Worm (Caenorhabditis elegans): ENCODE results near the gene F23F1.4.

F23F1.4 gene

ce11 chrII:44740-45139 is 16.5 kb upstream of the F23F1.4 start, which contains the start of gene rpoa-49:
Gene rpoa-49 (plus strand): TSS chrII:45040.
- TF ChIP-seq nhr-237 (tag; optimal IDR thresholded peaks at IDR 0.05) (no peak), lin-32 (GFP tag; optimal IDR thresholded peaks at IDR 0.05) (no peak), mab-5 (tag; optimal IDR thresholded peaks at IDR 0.05) (no peak), sem-2 (GFP tag; optimal IDR thresholded peaks at IDR 0.05) (no peak), mls-2 (tag; optimal IDR thresholded peaks at IDR 0.05) (no peak), flh-1 (GFP tag; optimal IDR thresholded peaks at IDR 0.05) (no peak), ceh-83 (GFP tag; optimal IDR thresholded peaks at IDR 0.05) (no peak), M03D4.4 (tag; optimal IDR thresholded peaks at IDR 0.05) (no peak), nhr-2 (tag; optimal IDR thresholded peaks at IDR 0.05) (no peak), nhr-12 (tag; optimal IDR thresholded peaks at IDR 0.05) (no peak), mep-1 (tag; optimal IDR thresholded peaks at IDR 0.05) (no peak), lsy-2 (tag; optimal IDR thresholded peaks at IDR 0.05) (no peak), ceh-39 (tag; optimal IDR thresholded peaks at IDR 0.05) (no peak), unc-39 (tag; optimal IDR thresholded peaks at IDR 0.05) (no peak), sptf-1 (tag; optimal IDR thresholded peaks at IDR 0.05) (no peak), ztf-11 (tag; optimal IDR thresholded peaks at IDR 0.05) (no peak)

ce11 chrII:43640-44039 is 15.4 kb upstream of the F23F1.4 start, which contains the start of gene nfyc-1:
Gene nfyc-1 (plus strand): TSS chrII:43907.
- TF ChIP-seq nhr-28 (tag; optimal IDR thresholded peaks at IDR 0.05): no peak
- TF ChIP-seq zip-8 (tag; optimal IDR thresholded peaks at IDR 0.05): no peak
- TF ChIP-seq nhr-76 (tag; optimal IDR thresholded peaks at IDR 0.05): no peak
- TF ChIP-seq cnd-1 (tag; optimal IDR thresholded peaks at IDR 0.05): no peak
- TF ChIP-seq nhr-2 (tag; optimal IDR thresholded peaks at IDR 0.05): no peak
- no peak for TF ChIP-seq hlh-1 (tag; optimal IDR thresholded peaks at IDR 0.05)
- TF ChIP-seq snpc-4 (tag; optimal IDR thresholded peaks at IDR 0.05): no peak
- TF ChIP-seq elt-1 (tag; optimal IDR thresholded peaks at IDR 0.05; ENCODE audit: borderline replicate concordance, insufficient read depth): no peak
- no peak for TF ChIP-seq blmp-1 (tag; optimal IDR thresholded peaks at IDR 0.05)
- no peak for TF ChIP-seq M03D4.4 (tag; optimal IDR thresholded peaks at IDR 0.05)
- peak; percentile 90 for TF ChIP-seq ces-1 (GFP tag; optimal IDR thresholded peaks at IDR 0.05)
- TF ChIP-seq tbx-8 (GFP tag; optimal IDR thresholded peaks at IDR 0.05): no peak
- TF ChIP-seq flh-1 (GFP tag; optimal IDR thresholded peaks at IDR 0.05): no peak
- no peak for TF ChIP-seq ham-2 (GFP tag; optimal IDR thresholded peaks at IDR 0.05)
- TF ChIP-seq drap-1 (GFP tag; optimal IDR thresholded peaks at IDR 0.05): no peak
- no peak for TF ChIP-seq unc-120 (tag; optimal IDR thresholded peaks at IDR 0.05; ENCODE audit: poor library complexity, severe bottlenecking)
- no peak for TF ChIP-seq ceh-43 (GFP tag; optimal IDR thresholded peaks at IDR 0.05)
- TF ChIP-seq unc-39 (tag; optimal IDR thresholded peaks at IDR 0.05): no peak
- no peak for TF ChIP-seq nhr-12 (tag; optimal IDR thresholded peaks at IDR 0.05)
- no peak for TF ChIP-seq lin-32 (GFP tag; optimal IDR thresholded peaks at IDR 0.05)
- TF ChIP-seq mls-2 (tag; optimal IDR thresholded peaks at IDR 0.05): no peak
- no peak for TF ChIP-seq elt-3 (tag; optimal IDR thresholded peaks at IDR 0.05)
- TF ChIP-seq mep-1 (tag; optimal IDR thresholded peaks at IDR 0.05): peak; percentile 66
- no peak for TF ChIP-seq sem-2 (GFP tag; optimal IDR thresholded peaks at IDR 0.05)
- TF ChIP-seq bed-3 (GFP tag; optimal IDR thresholded peaks at IDR 0.05): no peak
- no peak for TF ChIP-seq ceh-83 (GFP tag; optimal IDR thresholded peaks at IDR 0.05)
- peak; percentile 51 for TF ChIP-seq nhr-237 (tag; optimal IDR thresholded peaks at IDR 0.05)
- TF ChIP-seq ceh-39 (tag; optimal IDR thresholded peaks at IDR 0.05): no peak
- no peak for TF ChIP-seq ztf-11 (tag; optimal IDR thresholded peaks at IDR 0.05)
- peak; percentile 50 for TF ChIP-seq lin-13 (tag; optimal IDR thresholded peaks at IDR 0.05)
- TF ChIP-seq pha-4 (tag; optimal IDR thresholded peaks at IDR 0.05): peak; percentile 74
- TF ChIP-seq sptf-1 (tag; optimal IDR thresholded peaks at IDR 0.05): no peak
- peak; percentile 57 for TF ChIP-seq lsy-2 (tag; optimal IDR thresholded peaks at IDR 0.05)
- TF ChIP-seq unc-62 (GFP tag; optimal IDR thresholded peaks at IDR 0.05): no peak
- no peak for TF ChIP-seq mab-5 (tag; optimal IDR thresholded peaks at IDR 0.05)

- TF ChIP-seq nhr-76 (tag; optimal IDR thresholded peaks at IDR 0.05) (no peak), nhr-12 (tag; optimal IDR thresholded peaks at IDR 0.05) (no peak), mep-1 (tag; optimal IDR thresholded peaks at IDR 0.05) (no peak), unc-62 (GFP tag; optimal IDR thresholded peaks at IDR 0.05) (no peak), cnd-1 (tag; optimal IDR thresholded peaks at IDR 0.05) (no peak), nhr-237 (tag; optimal IDR thresholded peaks at IDR 0.05) (no peak), mab-5 (tag; optimal IDR thresholded peaks at IDR 0.05) (no peak), drap-1 (GFP tag; optimal IDR thresholded peaks at IDR 0.05) (no peak), ceh-83 (GFP tag; optimal IDR thresholded peaks at IDR 0.05) (no peak), lin-13 (tag; optimal IDR thresholded peaks at IDR 0.05) (no peak), ceh-43 (GFP tag; optimal IDR thresholded peaks at IDR 0.05) (no peak), unc-120 (tag; optimal IDR thresholded peaks at IDR 0.05; ENCODE audit: poor library complexity, severe bottlenecking) (no peak), ceh-39 (tag; optimal IDR thresholded peaks at IDR 0.05) (no peak)
Measured at ce11 chrII:41914-42313, 13.7 kb upstream of the F23F1.4 start, which contains the start of gene F23F1.10. Gene F23F1.10 (minus strand): TSS chrII:41982.
